Fruit fly (Drosophila melanogaster) whole organism, prepupa: Measurements from ENCODE around the gene Spase12.

Experiments
- CG16779 ChIP-seq: fragments of 200-800 bp; sonication (Bioruptor generic); optimal IDR thresholded peaks from 3 replicates; lab custom pipeline; 2017; ENCODE audit warnings: missing biosample characterization, mild to moderate bottlenecking, missing genetic modification characterization
- CG6163 ChIP-seq: fragments of 200-800 bp; sonication (Bioruptor generic); IDR thresholded peaks from 3 replicates; pipeline ENCODE4 v1.3.6; 2022; ENCODE audit warnings: missing biosample characterization, missing genetic modification characterization
- CG7368 ChIP-seq: fragments of 200-800 bp; sonication (Bioruptor generic); optimal IDR thresholded peaks from 3 replicates; lab custom pipeline; 2016; ENCODE audit warnings: missing biosample characterization, missing genetic modification characterization
- Ets21C ChIP-seq: fragments of 200-800 bp; sonication (Bioruptor generic); optimal IDR thresholded peaks from 3 replicates; lab custom pipeline; 2016; ENCODE audit warnings: missing biosample characterization, missing genetic modification characterization
- Smox ChIP-seq: fragments of 200-800 bp; sonication (Bioruptor generic); optimal IDR thresholded peaks from 3 replicates; lab custom pipeline; 2016; ENCODE audit warnings: missing biosample characterization, missing genetic modification characterization
- fkh ChIP-seq: fragments of 200-800 bp; sonication (Bioruptor generic); optimal IDR thresholded peaks from 3 replicates; lab custom pipeline; 2017; ENCODE audit warnings: missing biosample characterization, mild to moderate bottlenecking, missing genetic modification characterization, moderate library complexity
- pdm3 ChIP-seq: fragments of 200-800 bp; sonication (Bioruptor generic); optimal IDR thresholded peaks from 3 replicates; lab custom pipeline; 2016; ENCODE audit warnings: missing biosample characterization, missing genetic modification characterization
- vri ChIP-seq: fragments of 200-800 bp; sonication (Bioruptor generic); optimal IDR thresholded peaks from 3 replicates; lab custom pipeline; 2016; ENCODE audit warnings: missing biosample characterization, mild to moderate bottlenecking, missing genetic modification characterization

DNA sequence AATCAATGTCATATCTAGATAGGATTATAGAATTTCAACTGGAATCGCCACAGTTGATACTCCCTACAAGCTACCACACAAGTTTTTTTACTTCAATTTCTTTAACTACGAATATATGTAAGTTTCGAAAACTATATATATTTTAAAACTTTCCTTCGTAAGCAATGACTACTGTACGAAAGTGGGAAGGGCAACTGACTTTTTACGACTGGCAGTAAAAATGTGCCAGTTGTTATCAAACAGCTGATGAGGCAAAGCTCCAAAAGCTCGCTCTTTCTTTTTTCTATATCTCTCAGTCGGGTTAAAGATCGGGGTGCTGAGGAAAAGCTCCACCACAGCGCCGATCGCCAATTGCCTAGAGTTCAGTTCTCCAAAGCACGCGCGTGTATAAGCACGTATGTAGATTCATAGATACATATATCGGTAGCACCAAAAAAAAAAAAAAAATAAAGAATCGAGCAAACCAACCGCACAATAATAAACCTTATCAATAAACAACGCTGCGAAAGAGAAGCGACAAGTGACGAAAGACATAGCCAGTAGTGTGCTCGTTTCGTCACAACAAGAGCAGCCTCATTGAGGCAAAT is 11.9 kb downstream of the Spase12 start:
- TF ChIP-seq Ets21C (GFP tag; lab: Kevin White, UChicago) (peak; percentile 36), CG6163 (GFP tag; lab: Robert Waterston, UW) (peak; percentile 78), fkh (GFP tag; lab: Kevin White, UChicago) (no peak), CG16779 (peak; percentile 18), CG7368 (GFP tag; lab: Kevin White, UChicago) (peak; percentile 8), pdm3 (peak; percentile 43), Smox (GFP tag; lab: Kevin White, UChicago) (peak; percentile 43), vri (GFP tag; lab: Kevin White, UChicago) (peak; percentile 73)
